Fruit fly (Drosophila melanogaster): ENCODE data around the gene CG43373.

CG43373 gene

dm6 chr3L:16587994-16588622, 44.9 kb upstream of the CG43373 start (continued):
- TF ChIP-seq NK7.1 (GFP tag; optimal IDR thresholded peaks at IDR 0.05): no peak
- TF ChIP-seq CG30403 (GFP tag; optimal IDR thresholded peaks at IDR 0.05): peak; percentile 68
- peak; percentile 76; the same call in 2 of the 3 replicates for TF ChIP-seq CG11456 (GFP tag; IDR thresholded peaks at IDR 0.05)
- TF ChIP-seq Sry-δ (GFP tag; optimal IDR thresholded peaks at IDR 0.05): peak; percentile 98
- TF ChIP-seq ftz-f1 (GFP tag; optimal IDR thresholded peaks at IDR 0.05): peak; percentile 64
- TF ChIP-seq Hr51 (GFP tag; optimal IDR thresholded peaks at IDR 0.05): peak; percentile 55 to 63
- no peak for TF ChIP-seq odd (GFP tag; optimal IDR thresholded peaks at IDR 0.05)
- TF ChIP-seq Trl (optimal IDR thresholded peaks at IDR 0.05): no peak
- peak; percentile 42 for TF ChIP-seq Trl (GFP tag; optimal IDR thresholded peaks at IDR 0.05)
- TF ChIP-seq CG1233 (GFP tag; optimal IDR thresholded peaks at IDR 0.05): peak; percentile 13
- TF ChIP-seq sna (GFP tag; IDR thresholded peaks at IDR 0.05; ENCODE audit: partially characterized antibody): peak; percentile 96
- no peak for TF ChIP-seq ara (GFP tag; IDR thresholded peaks at IDR 0.05)
- peak; percentile 53 for TF ChIP-seq pnt (GFP tag; optimal IDR thresholded peaks at IDR 0.05)
- TF ChIP-seq sim (GFP tag; IDR thresholded peaks at IDR 0.05): no peak
- TF ChIP-seq fd96Cb (tag; optimal IDR thresholded peaks at IDR 0.05): peak; percentile 22
- no peak for TF ChIP-seq z (GFP tag; IDR thresholded peaks at IDR 0.05)
- TF ChIP-seq fru (optimal IDR thresholded peaks at IDR 0.05): no peak
- TF ChIP-seq CG6689 (GFP tag; IDR thresholded peaks at IDR 0.05): peak; percentile 99
- no peak for TF ChIP-seq tio (GFP tag; optimal IDR thresholded peaks at IDR 0.05)
- TF ChIP-seq NfI (GFP tag; optimal IDR thresholded peaks at IDR 0.05): peak; percentile 47
- TF ChIP-seq CG5180 (GFP tag; optimal IDR thresholded peaks at IDR 0.05): no peak
- peak in 1 of 2 experiments; percentile 57 for TF ChIP-seq crp (GFP tag; optimal IDR thresholded peaks at IDR 0.05)
- no peak; the same call in 1 of the 2 replicates for TF ChIP-seq wdn (GFP tag; IDR thresholded peaks at IDR 0.05)
- no peak for TF ChIP-seq jing (GFP tag; optimal IDR thresholded peaks at IDR 0.05)
- no peak for TF ChIP-seq Eip74EF (GFP tag; optimal IDR thresholded peaks at IDR 0.05)
- TF ChIP-seq HLHmδ (GFP tag; optimal IDR thresholded peaks at IDR 0.05): peak; percentile 37
- TF ChIP-seq CG13894 (tag; optimal IDR thresholded peaks at IDR 0.05): peak; percentile 52
- TF ChIP-seq tna (GFP tag; IDR thresholded peaks at IDR 0.05; ENCODE audit: partially characterized antibody): no peak; the same call in none of the 2 replicates
- TF ChIP-seq BtbVII (GFP tag; optimal IDR thresholded peaks at IDR 0.05): no peak
- TF ChIP-seq sens-2 (GFP tag; IDR thresholded peaks at IDR 0.05): no peak
- TF ChIP-seq Meics (GFP tag; optimal IDR thresholded peaks at IDR 0.05): peak; percentile 37
- TF ChIP-seq Ssrp (tag; optimal IDR thresholded peaks at IDR 0.05): peak; percentile 27
- peak; percentile 61 for TF ChIP-seq eyg (GFP tag; optimal IDR thresholded peaks at IDR 0.05)
- TF ChIP-seq CG17385 (GFP tag; optimal IDR thresholded peaks at IDR 0.05): peak; percentile 24
- peak; percentile 83 for TF ChIP-seq bbx (GFP tag; IDR thresholded peaks at IDR 0.05; ENCODE audit: partially characterized antibody)
- peak; percentile 36 for TF ChIP-seq CG10147 (GFP tag; optimal IDR thresholded peaks at IDR 0.05)
- TF ChIP-seq fd3F (GFP tag; optimal IDR thresholded peaks at IDR 0.05): peak; percentile 21
- TF ChIP-seq Oaz (GFP tag; IDR thresholded peaks at IDR 0.05): no peak
- peak; percentile 42; the same call in 1 of the 2 replicates for TF ChIP-seq CG4730 (GFP tag; IDR thresholded peaks at IDR 0.05)
- TF ChIP-seq CG6765 (GFP tag; optimal IDR thresholded peaks at IDR 0.05): no peak
- peak; percentile 57 for TF ChIP-seq B-H1 (GFP tag; IDR thresholded peaks at IDR 0.05)
- TF ChIP-seq CG8765 (GFP tag; IDR thresholded peaks at IDR 0.05): no peak
- TF ChIP-seq MBD-R2 (GFP tag; IDR thresholded peaks at IDR 0.05): peak; percentile 66
- TF ChIP-seq CG33213 (GFP tag; optimal IDR thresholded peaks at IDR 0.05): peak; percentile 60
- peak; percentile 62 for TF ChIP-seq E2f1 (GFP tag; IDR thresholded peaks at IDR 0.05)
- peak; percentile 12 for TF ChIP-seq Six4 (GFP tag; optimal IDR thresholded peaks at IDR 0.05)
- peak; percentile 47 for TF ChIP-seq E2f2 (GFP tag; IDR thresholded peaks at IDR 0.05)
- peak; percentile 24 for TF ChIP-seq slp2 (GFP tag; optimal IDR thresholded peaks at IDR 0.05)
- peak; percentile 93 for TF ChIP-seq vnd (GFP tag; IDR thresholded peaks at IDR 0.05; ENCODE audit: partially characterized antibody)
- no peak for TF ChIP-seq ERR (GFP tag; optimal IDR thresholded peaks at IDR 0.05)
